Worm (Caenorhabditis elegans) whole organism, dauer: ENCODE results near the gene Y50E8A.5.
"Not testable (repeated sequence)": the region's sequence is repeated elsewhere in the genome, so short reads cannot be mapped to it uniquely, and the experiment has no call there.

Source experiments
- unc-62 ChIP-seq: sonication (generic microtip); optimal IDR thresholded peaks from 2 replicates; lab custom pipeline; 2017; ENCODE audit warnings: missing biosample characterization, missing genetic modification reagents, missing genetic modification characterization

The Y50E8A.5 gene

ce11 chrV:14736851-14737250 is at the start of gene Y50E8A.5:
Gene Y50E8A.5, minus strand, starts transcription at chrV:14736951.
- no peak for TF ChIP-seq unc-62 (GFP tag; lab: Kevin White, UChicago)

- no peak for TF ChIP-seq unc-62 (GFP tag; lab: Kevin White, UChicago)
Observed at ce11 chrV:14784787-14785186, 48.0 kb upstream of the Y50E8A.5 start.

ce11 chrV:14784160-14784774 is 47.5 kb upstream of the Y50E8A.5 start, which contains the start of gene Y50E8A.12:
Gene Y50E8A.12, minus strand, starts transcription at chrV:14784210.
- TF ChIP-seq unc-62 (GFP tag; lab: Kevin White, UChicago) = no peak

- TF ChIP-seq unc-62 (GFP tag; lab: Kevin White, UChicago) = no peak
Observed at ce11 chrV:14781130-14781529, 44.4 kb upstream of the Y50E8A.5 start, which contains the start of gene Y50E8A.11. Gene Y50E8A.11, plus strand, starts transcription at chrV:14781430.

- no peak for TF ChIP-seq unc-62 (GFP tag; lab: Kevin White, UChicago)
Observed at ce11 chrV:14779644-14780043, 42.9 kb upstream of the Y50E8A.5 start, which contains the start of the genes scrm-7 and Y50E8A.10. Gene scrm-7, minus strand, starts transcription at chrV:14779744. Gene Y50E8A.10, plus strand, starts transcription at chrV:14779996.

- no peak for TF ChIP-seq unc-62 (GFP tag; lab: Kevin White, UChicago)
Observed at ce11 chrV:14773048-14773447, 36.3 kb upstream of the Y50E8A.5 start, which contains the start of gene haf-7. Gene haf-7, plus strand, starts transcription at chrV:14773258.

ce11 chrV:14763582-14763981 is 26.8 kb upstream of the Y50E8A.5 start:
- no peak for TF ChIP-seq unc-62 (GFP tag; lab: Kevin White, UChicago)

- no peak for TF ChIP-seq unc-62 (GFP tag; lab: Kevin White, UChicago)
Observed at ce11 chrV:14762563-14762962, 25.8 kb upstream of the Y50E8A.5 start.

ce11 chrV:14750357-14750756 is 13.6 kb upstream of the Y50E8A.5 start, which contains the start of gene nspa-10:
Gene nspa-10, minus strand, starts transcription at chrV:14750457.
- not testable (repeated sequence) for TF ChIP-seq unc-62 (GFP tag; lab: Kevin White, UChicago)

ce11 chrV:14748608-14749137 is 11.9 kb upstream of the Y50E8A.5 start, which contains the start of the genes lipl-8 and Y50E8A.22:
Gene lipl-8, minus strand, starts transcription at chrV:14748708.
Gene Y50E8A.22, minus strand, starts transcription at chrV:14749087.
- TF ChIP-seq unc-62 (GFP tag; lab: Kevin White, UChicago) = no peak

ce11 chrV:14746975-14747374 is 10.2 kb upstream of the Y50E8A.5 start:
- TF ChIP-seq unc-62 (GFP tag; lab: Kevin White, UChicago) = no peak

- no peak for TF ChIP-seq unc-62 (GFP tag; lab: Kevin White, UChicago)
Observed at ce11 chrV:14744824-14745223, 8.1 kb upstream of the Y50E8A.5 start.

ce11 chrV:14741233-14741632 is 4.5 kb upstream of the Y50E8A.5 start, which contains the start of gene Y50E8A.6:
Gene Y50E8A.6, minus strand, starts transcription at chrV:14741333.
- TF ChIP-seq unc-62 (GFP tag; lab: Kevin White, UChicago) = no peak

ce11 chrV:14734187-14734765 is 2.5 kb downstream of the Y50E8A.5 start, which contains the start of gene unc-61:
Gene unc-61, minus strand, starts transcription at chrV:14734237.
- no peak for TF ChIP-seq unc-62 (GFP tag; lab: Kevin White, UChicago)

ce11 chrV:14729343-14729742 is 7.4 kb downstream of the Y50E8A.5 start, which contains the start of gene oig-3:
Gene oig-3, plus strand, starts transcription at chrV:14729643.
- TF ChIP-seq unc-62 (GFP tag; lab: Kevin White, UChicago) = no peak

ce11 chrV:14728754-14729153 is 8.0 kb downstream of the Y50E8A.5 start, which contains the start of gene Y50E8A.2:
Gene Y50E8A.2, minus strand, starts transcription at chrV:14728854.
- no peak for TF ChIP-seq unc-62 (GFP tag; lab: Kevin White, UChicago)
